Worm (Caenorhabditis elegans) whole organism, mixed stage, embryonic: ENCODE measurements around the gene lido-17.

Source experiments
- bed-3 ChIP-seq: fragments of 200-800 bp; sonication (Bioruptor generic); optimal IDR thresholded peaks from 3 replicates; lab custom pipeline; 2018; ENCODE audit warnings: mild to moderate bottlenecking, missing genetic modification characterization, moderate library complexity, missing compliant biosample characterization
- blmp-1 ChIP-seq: fragments of 150-350 bp; optimal IDR thresholded peaks from 2 replicates; lab custom pipeline; 2014; ENCODE audit warnings: missing biosample characterization, missing genetic modification characterization
- ceh-39 ChIP-seq: fragments of 150-350 bp; optimal IDR thresholded peaks from 2 replicates; lab custom pipeline; 2014; ENCODE audit warnings: missing biosample characterization, missing genetic modification characterization
- ceh-43 ChIP-seq: fragments of 200-800 bp; sonication (Bioruptor generic); optimal IDR thresholded peaks from 2 replicates; lab custom pipeline; 2018; ENCODE audit warnings: mild to moderate bottlenecking, missing genetic modification characterization, moderate library complexity, missing compliant biosample characterization
- cnd-1 ChIP-seq: fragments of 200-800 bp; sonication (Bioruptor generic); optimal IDR thresholded peaks from 2 replicates; lab custom pipeline; 2018; ENCODE audit warnings: mild to moderate bottlenecking, missing genetic modification characterization, missing compliant biosample characterization
- drap-1 ChIP-seq: fragments of 200-800 bp; sonication (Bioruptor generic); optimal IDR thresholded peaks from 3 replicates; lab custom pipeline; 2018; ENCODE audit warnings: mild to moderate bottlenecking, missing genetic modification characterization, missing compliant biosample characterization
- elt-1 ChIP-seq: sonication (generic microtip); optimal IDR thresholded peaks from 2 replicates; lab custom pipeline; 2017; ENCODE audit warnings: missing genetic modification characterization, mild to moderate bottlenecking, missing compliant biosample characterization, antibody characterized with exemption, moderate library complexity, borderline replicate concordance; ENCODE audit not compliant: insufficient read depth
- elt-3 ChIP-seq: fragments of 150-350 bp; optimal IDR thresholded peaks from 2 replicates; lab custom pipeline; 2014; ENCODE audit warnings: missing biosample characterization, missing genetic modification characterization
- flh-1 ChIP-seq: fragments of 200-800 bp; sonication (Bioruptor generic); optimal IDR thresholded peaks from 2 replicates; lab custom pipeline; 2018; ENCODE audit warnings: mild to moderate bottlenecking, missing genetic modification characterization, moderate library complexity, missing compliant biosample characterization
- hlh-1 ChIP-seq: fragments of 150-350 bp; optimal IDR thresholded peaks from 2 replicates; lab custom pipeline; 2014; ENCODE audit warnings: missing biosample characterization, missing genetic modification reagents, missing genetic modification characterization
- lin-13 ChIP-seq: fragments of 150-350 bp; optimal IDR thresholded peaks from 2 replicates; lab custom pipeline; 2014; ENCODE audit warnings: missing biosample characterization, missing genetic modification characterization
- lin-32 ChIP-seq: fragments of 200-800 bp; sonication (Bioruptor generic); optimal IDR thresholded peaks from 2 replicates; lab custom pipeline; 2018; ENCODE audit warnings: mild to moderate bottlenecking, missing genetic modification characterization, missing compliant biosample characterization
- lsy-2 ChIP-seq: fragments of 150-350 bp; optimal IDR thresholded peaks from 2 replicates; lab custom pipeline; 2014; ENCODE audit warnings: missing biosample characterization, missing genetic modification characterization
- mep-1 ChIP-seq: fragments of 150-350 bp; optimal IDR thresholded peaks from 2 replicates; lab custom pipeline; 2017; ENCODE audit warnings: missing biosample characterization, missing genetic modification reagents, missing genetic modification characterization, inconsistent platforms
- mls-2 ChIP-seq: sonication (generic microtip); optimal IDR thresholded peaks from 2 replicates; lab custom pipeline; 2016; ENCODE audit warnings: mild to moderate bottlenecking, missing genetic modification characterization, moderate library complexity, missing compliant biosample characterization
- nhr-12 ChIP-seq: fragments of 150-350 bp; optimal IDR thresholded peaks from 2 replicates; lab custom pipeline; 2014; ENCODE audit warnings: missing biosample characterization, missing genetic modification characterization
- nhr-2 ChIP-seq: fragments of 150-350 bp; optimal IDR thresholded peaks from 2 replicates; lab custom pipeline; 2014; ENCODE audit warnings: missing biosample characterization, missing genetic modification characterization
- nhr-237 ChIP-seq: fragments of 150-350 bp; optimal IDR thresholded peaks from 2 replicates; lab custom pipeline; 2014; ENCODE audit warnings: missing biosample characterization, missing genetic modification characterization
- nhr-28 ChIP-seq: fragments of 150-350 bp; optimal IDR thresholded peaks from 2 replicates; lab custom pipeline; 2014; ENCODE audit warnings: missing biosample characterization, missing genetic modification characterization
- nhr-76 ChIP-seq: sonication (generic microtip); optimal IDR thresholded peaks from 2 replicates; lab custom pipeline; 2017; ENCODE audit warnings: missing biosample characterization, missing genetic modification characterization
- pha-4 ChIP-seq: fragments of 150-350 bp; optimal IDR thresholded peaks from 2 replicates; lab custom pipeline; 2018; ENCODE audit warnings: missing biosample characterization, missing genetic modification reagents, missing genetic modification characterization
- sem-2 ChIP-seq: fragments of 200-800 bp; sonication (Bioruptor generic); optimal IDR thresholded peaks from 2 replicates; lab custom pipeline; 2018; ENCODE audit warnings: mild to moderate bottlenecking, missing genetic modification characterization, missing compliant biosample characterization
- snpc-4 ChIP-seq: fragments of 150-350 bp; optimal IDR thresholded peaks from 2 replicates; lab custom pipeline; 2014; ENCODE audit warnings: missing biosample characterization, missing genetic modification characterization
- tbx-8 ChIP-seq: fragments of 200-800 bp; sonication (Bioruptor generic); optimal IDR thresholded peaks from 2 replicates; lab custom pipeline; 2018; ENCODE audit warnings: mild to moderate bottlenecking, missing genetic modification characterization, moderate library complexity, missing compliant biosample characterization
- unc-120 ChIP-seq: sonication (generic microtip); optimal IDR thresholded peaks from 2 replicates; lab custom pipeline; 2017; ENCODE audit warnings: missing genetic modification characterization, missing compliant biosample characterization; ENCODE audit not compliant: poor library complexity, severe bottlenecking
- unc-39 ChIP-seq: fragments of 150-350 bp; optimal IDR thresholded peaks from 2 replicates; lab custom pipeline; 2014; ENCODE audit warnings: missing biosample characterization, missing genetic modification characterization
- unc-62 ChIP-seq: fragments of 150-350 bp; optimal IDR thresholded peaks from 2 replicates; lab custom pipeline; 2014; ENCODE audit warnings: missing biosample characterization, missing genetic modification reagents, missing genetic modification characterization
- zip-8 ChIP-seq: fragments of 150-350 bp; optimal IDR thresholded peaks from 2 replicates; lab custom pipeline; 2014; ENCODE audit warnings: missing biosample characterization, missing genetic modification characterization
- ztf-11 ChIP-seq: fragments of 150-350 bp; optimal IDR thresholded peaks from 2 replicates; lab custom pipeline; 2014; ENCODE audit warnings: missing biosample characterization, missing genetic modification characterization

The lido-17 gene

ce11 chrII:9403087-9403486 lies 10.5 kb upstream of the lido-17 start, which contains the start of gene Y51B9A.6:
Y51B9A.6 (minus strand) TSS chrII:9403187.
- TF ChIP-seq nhr-76 (no peak), hlh-1 (tag; lab: Kevin White, UChicago) (no peak), cnd-1 (tag; lab: Kevin White, UChicago) (no peak), flh-1 (GFP tag; lab: Kevin White, UChicago) (no peak), snpc-4 (no peak), ceh-39 (no peak), elt-1 (tag; lab: Kevin White, UChicago) (no peak), zip-8 (tag; lab: Kevin White, UChicago) (no peak), sem-2 (GFP tag; lab: Kevin White, UChicago) (no peak), unc-39 (tag; lab: Kevin White, UChicago) (no peak), lsy-2 (tag; lab: Kevin White, UChicago) (no peak), mls-2 (tag; lab: Kevin White, UChicago) (no peak), drap-1 (no peak), ceh-43 (GFP tag; lab: Kevin White, UChicago) (no peak), unc-120 (tag; lab: Kevin White, UChicago) (no peak), mep-1 (no peak), nhr-12 (tag; lab: Kevin White, UChicago) (no peak)

ce11 chrII:9399746-9400145 lies 7.1 kb upstream of the lido-17 start, which contains the start of gene Y51B9A.7:
Y51B9A.7 (plus strand) TSS chrII:9400046.
- no peak for TF ChIP-seq unc-120 (tag; lab: Kevin White, UChicago)
- no peak for TF ChIP-seq tbx-8
- TF ChIP-seq ceh-43 (GFP tag; lab: Kevin White, UChicago), result no peak
- TF ChIP-seq unc-62 (GFP tag; lab: Kevin White, UChicago), result no peak
- no peak for TF ChIP-seq elt-3 (tag; lab: Kevin White, UChicago)
- TF ChIP-seq nhr-76, result no peak
- TF ChIP-seq zip-8 (tag; lab: Kevin White, UChicago), result no peak

- TF ChIP-seq ceh-43 (GFP tag; lab: Kevin White, UChicago) (no peak), tbx-8 (no peak), lin-13 (tag; lab: Kevin White, UChicago) (no peak), pha-4 (no peak), bed-3 (GFP tag; lab: Kevin White, UChicago) (no peak)
These were observed 5.8 kb upstream of the lido-17 start, which contains the start of the genes Y51B9A.14 and Y51B9A.8 for ce11 chrII:9398370-9398901. Y51B9A.14 (minus strand) TSS chrII:9398470. Y51B9A.8 (plus strand) TSS chrII:9398851.

ce11 chrII:9397496-9397895 lies 4.9 kb upstream of the lido-17 start, which contains the start of gene Y51B9A.9:
Y51B9A.9 (minus strand) TSS chrII:9397596.
- TF ChIP-seq flh-1 (GFP tag; lab: Kevin White, UChicago), result no peak
- TF ChIP-seq unc-39 (tag; lab: Kevin White, UChicago), result no peak
- TF ChIP-seq ceh-39, result no peak
- TF ChIP-seq lin-32 (GFP tag; lab: Kevin White, UChicago), result no peak
- no peak for TF ChIP-seq nhr-2 (tag; lab: Kevin White, UChicago)
- TF ChIP-seq lsy-2 (tag; lab: Kevin White, UChicago), result no peak
- no peak for TF ChIP-seq nhr-237 (tag; lab: Kevin White, UChicago)
- no peak for TF ChIP-seq snpc-4
- no peak for TF ChIP-seq nhr-28
- TF ChIP-seq ztf-11 (tag; lab: Kevin White, UChicago), result no peak
- TF ChIP-seq drap-1, result no peak
- no peak for TF ChIP-seq blmp-1 (tag; lab: Kevin White, UChicago)
- no peak for TF ChIP-seq tbx-8
- TF ChIP-seq unc-62 (GFP tag; lab: Kevin White, UChicago), result no peak
- no peak for TF ChIP-seq cnd-1 (tag; lab: Kevin White, UChicago)
- no peak for TF ChIP-seq ceh-43 (GFP tag; lab: Kevin White, UChicago)
- no peak for TF ChIP-seq mep-1
- no peak for TF ChIP-seq mls-2 (tag; lab: Kevin White, UChicago)
- TF ChIP-seq elt-3 (tag; lab: Kevin White, UChicago), result no peak
- no peak for TF ChIP-seq pha-4

- TF ChIP-seq drap-1 (no peak), pha-4 (no peak), snpc-4 (no peak), cnd-1 (tag; lab: Kevin White, UChicago) (no peak), mep-1 (no peak), nhr-76 (no peak)
These were observed 7.4 kb downstream of the lido-17 start, which contains the start of gene C06C3.7 for ce11 chrII:9385241-9385640. C06C3.7 (plus strand) TSS chrII:9385541.
